Worm (Caenorhabditis elegans): ENCODE results near the gene gst-9.
"Not testable (repeated sequence)": the region's sequence is repeated elsewhere in the genome, so short reads cannot be mapped to it uniquely, and the experiment has no call there.

The gst-9 gene

ce11 chrII:4891012-4891775, at the start of gene gst-9:
TSS of gene gst-9 (plus strand) at chrII:4891585.
- TF ChIP-seq unc-62 (GFP tag; optimal IDR thresholded peaks at IDR 0.05): no peak

- TF ChIP-seq unc-62 (GFP tag; optimal IDR thresholded peaks at IDR 0.05): not testable (repeated sequence)
Observed at ce11 chrII:4842143-4842658, 49.2 kb upstream of the gst-9 start, which contains the start of the genes T23B7.2 and nspd-4. TSS of gene T23B7.2 (minus strand) at chrII:4842243. TSS of gene nspd-4 (plus strand) at chrII:4842608.

ce11 chrII:4849885-4850284, 41.5 kb upstream of the gst-9 start, which contains the start of gene T23B7.3:
TSS of gene T23B7.3 (plus strand) at chrII:4850185.
- TF ChIP-seq unc-62 (GFP tag; optimal IDR thresholded peaks at IDR 0.05): no peak

ce11 chrII:4851594-4852106, 39.7 kb upstream of the gst-9 start, which contains the start of gene dnj-9:
TSS of gene dnj-9 (plus strand) at chrII:4852056.
- TF ChIP-seq unc-62 (GFP tag; optimal IDR thresholded peaks at IDR 0.05): no peak

ce11 chrII:4854761-4855160, 36.6 kb upstream of the gst-9 start:
- no peak for TF ChIP-seq unc-62 (GFP tag; optimal IDR thresholded peaks at IDR 0.05)

- TF ChIP-seq unc-62 (GFP tag; optimal IDR thresholded peaks at IDR 0.05): no peak
Observed at ce11 chrII:4855489-4855888, 35.9 kb upstream of the gst-9 start.

ce11 chrII:4856113-4856512, 35.3 kb upstream of the gst-9 start:
- TF ChIP-seq unc-62 (GFP tag; optimal IDR thresholded peaks at IDR 0.05): no peak

- no peak for TF ChIP-seq unc-62 (GFP tag; optimal IDR thresholded peaks at IDR 0.05)
Observed at ce11 chrII:4857086-4857485, 34.3 kb upstream of the gst-9 start.

- TF ChIP-seq unc-62 (GFP tag; optimal IDR thresholded peaks at IDR 0.05): no peak
Observed at ce11 chrII:4857873-4858364, 33.5 kb upstream of the gst-9 start, which contains the start of gene F11G11.5. TSS of gene F11G11.5 (plus strand) at chrII:4857923.

- TF ChIP-seq unc-62 (GFP tag; optimal IDR thresholded peaks at IDR 0.05): no peak
Observed at ce11 chrII:4858906-4859411, 32.4 kb upstream of the gst-9 start.

- not testable (repeated sequence) for TF ChIP-seq unc-62 (GFP tag; optimal IDR thresholded peaks at IDR 0.05)
Observed at ce11 chrII:4860260-4860659, 31.1 kb upstream of the gst-9 start, which contains the start of the genes nspd-5 and F11G11.4. TSS of gene nspd-5 (minus strand) at chrII:4860360. TSS of gene F11G11.4 (plus strand) at chrII:4860594.

ce11 chrII:4863357-4863756, 28.0 kb upstream of the gst-9 start, which contains the start of the genes mpst-4 and F11G11.14:
TSS of gene mpst-4 (minus strand) at chrII:4863457.
TSS of gene F11G11.14 (plus strand) at chrII:4863681.
- TF ChIP-seq unc-62 (GFP tag; optimal IDR thresholded peaks at IDR 0.05): no peak

ce11 chrII:4866045-4866444, 25.3 kb upstream of the gst-9 start:
- TF ChIP-seq unc-62 (GFP tag; optimal IDR thresholded peaks at IDR 0.05): no peak

ce11 chrII:4867476-4867875, 23.9 kb upstream of the gst-9 start, which contains the start of gene col-17:
TSS of gene col-17 (minus strand) at chrII:4867576.
- TF ChIP-seq unc-62 (GFP tag; optimal IDR thresholded peaks at IDR 0.05): no peak

- TF ChIP-seq unc-62 (GFP tag; optimal IDR thresholded peaks at IDR 0.05): no peak
Observed at ce11 chrII:4869793-4870343, 21.5 kb upstream of the gst-9 start.

ce11 chrII:4870691-4871090, 20.7 kb upstream of the gst-9 start, which contains the start of gene col-20:
TSS of gene col-20 (minus strand) at chrII:4870791.
- TF ChIP-seq unc-62 (GFP tag; optimal IDR thresholded peaks at IDR 0.05): no peak
